Worm (Caenorhabditis elegans) whole organism, L2 larva: ENCODE measurements around the gene unc-119.

Source experiments
- C34F6.9 ChIP-seq: fragments of 150-350 bp; optimal IDR thresholded peaks from 2 replicates; lab custom pipeline; 2014; ENCODE audit warnings: missing biosample characterization, missing genetic modification characterization
- ceh-82 ChIP-seq: fragments of 150-350 bp; optimal IDR thresholded peaks from 2 replicates; lab custom pipeline; 2014; ENCODE audit warnings: missing biosample characterization, missing genetic modification characterization
- egl-27 ChIP-seq: sonication (generic microtip); optimal IDR thresholded peaks from 3 replicates; lab custom pipeline; 2017; ENCODE audit warnings: missing biosample characterization, missing genetic modification reagents, missing genetic modification characterization
- lin-39 ChIP-seq: fragments of 150-350 bp; optimal IDR thresholded peaks from 2 replicates; lab custom pipeline; 2014; ENCODE audit warnings: missing biosample characterization, missing genetic modification reagents, missing genetic modification characterization
- nhr-12 ChIP-seq: fragments of 150-350 bp; optimal IDR thresholded peaks from 2 replicates; lab custom pipeline; 2014; ENCODE audit warnings: missing biosample characterization, missing genetic modification characterization
- nhr-21 ChIP-seq: fragments of 150-350 bp; optimal IDR thresholded peaks from 2 replicates; lab custom pipeline; 2014; ENCODE audit warnings: missing biosample characterization, missing genetic modification characterization
- nhr-77 ChIP-seq: fragments of 150-350 bp; optimal IDR thresholded peaks from 2 replicates; lab custom pipeline; 2014; ENCODE audit warnings: missing biosample characterization, missing genetic modification characterization
- skn-1 ChIP-seq: sonication (generic microtip); optimal IDR thresholded peaks from 2 replicates; lab custom pipeline; 2017; ENCODE audit warnings: missing biosample characterization, missing genetic modification characterization
- snpc-4 ChIP-seq: fragments of 150-350 bp; optimal IDR thresholded peaks from 2 replicates; lab custom pipeline; 2014; ENCODE audit warnings: missing biosample characterization, missing genetic modification characterization
- ztf-1 ChIP-seq: fragments of 200-800 bp; sonication (Bioruptor generic); conservative IDR thresholded peaks from 2 replicates; pipeline ENCODE4 v1.3.6; 2022; ENCODE audit warnings: missing genetic modification characterization, missing compliant biosample characterization

ce11 chrIII:10939184-10939583, 36.7 kb downstream of the unc-119 start:
- no peak for TF ChIP-seq egl-27 (tag; lab: Kevin White, UChicago)
- no peak for TF ChIP-seq lin-39 (tag; lab: Kevin White, UChicago)
- no peak for TF ChIP-seq nhr-21 (tag; lab: Kevin White, UChicago)
- TF ChIP-seq skn-1 (tag; lab: Kevin White, UChicago): no peak
- TF ChIP-seq nhr-12 (tag; lab: Kevin White, UChicago): no peak
- no peak for TF ChIP-seq snpc-4 (tag; lab: Kevin White, UChicago)
- no peak for TF ChIP-seq ceh-82 (tag; lab: Kevin White, UChicago)
- TF ChIP-seq C34F6.9 (tag; lab: Kevin White, UChicago): no peak
- no peak for TF ChIP-seq ztf-1
- no peak for TF ChIP-seq nhr-77 (tag; lab: Kevin White, UChicago)
